Fruit fly (Drosophila melanogaster): ENCODE measurements around the gene Sec15.
A peak's percentile ranks its signal among the peaks of the same experiment; 100 is the strongest.

Gene Sec15

dm6 chr3R:21151090-21151870, 43.5 kb upstream of the Sec15 start:
- TF ChIP-seq Snoo (tag; optimal IDR thresholded peaks at IDR 0.05), result no peak
- no peak for TF ChIP-seq CG15710 (tag; optimal IDR thresholded peaks at IDR 0.05)
- TF ChIP-seq CG4496 (GFP tag; IDR thresholded peaks at IDR 0.05), result peak; percentile 58
- no peak for TF ChIP-seq CG13204 (GFP tag; optimal IDR thresholded peaks at IDR 0.05)
- no peak for TF ChIP-seq Pif1A (GFP tag; optimal IDR thresholded peaks at IDR 0.05)
- 0 out of 2 replicates have a peak, but pooled peaks have one; percentile 28 for TF ChIP-seq CG12605 (GFP tag; IDR thresholded peaks at IDR 0.05)
- TF ChIP-seq CG9948 (tag; optimal IDR thresholded peaks at IDR 0.05), result peak; percentile 20
- TF ChIP-seq D1 (tag; optimal IDR thresholded peaks at IDR 0.05), result no peak
- TF ChIP-seq gl (tag; optimal IDR thresholded peaks at IDR 0.05), result no peak
- TF ChIP-seq CG8301 (tag; optimal IDR thresholded peaks at IDR 0.05), result no peak
- no peak for TF ChIP-seq rn (GFP tag; IDR thresholded peaks at IDR 0.05)
- no peak for TF ChIP-seq CG17806 (tag; optimal IDR thresholded peaks at IDR 0.05)
- no peak for TF ChIP-seq CG8159 (tag; optimal IDR thresholded peaks at IDR 0.05)
- no peak for TF ChIP-seq Pif1B (GFP tag; optimal IDR thresholded peaks at IDR 0.05)
- TF ChIP-seq CG10348 (GFP tag; IDR thresholded peaks at IDR 0.05), result no peak
- no peak for TF ChIP-seq fd96Ca (GFP tag; IDR thresholded peaks at IDR 0.05)
- TF ChIP-seq EcR (GFP tag; optimal IDR thresholded peaks at IDR 0.05), result no peak
- peak; percentile 75 for TF ChIP-seq CG32121 (GFP tag; IDR thresholded peaks at IDR 0.05)
- no peak for TF ChIP-seq CG14655 (GFP tag; optimal IDR thresholded peaks at IDR 0.05)
- TF ChIP-seq Ets98B (GFP tag; IDR thresholded peaks at IDR 0.05), result peak; percentile 31; the same call in 1 of the 2 replicates
- no peak for TF ChIP-seq CG34367 (tag; optimal IDR thresholded peaks at IDR 0.05)

DNA sequence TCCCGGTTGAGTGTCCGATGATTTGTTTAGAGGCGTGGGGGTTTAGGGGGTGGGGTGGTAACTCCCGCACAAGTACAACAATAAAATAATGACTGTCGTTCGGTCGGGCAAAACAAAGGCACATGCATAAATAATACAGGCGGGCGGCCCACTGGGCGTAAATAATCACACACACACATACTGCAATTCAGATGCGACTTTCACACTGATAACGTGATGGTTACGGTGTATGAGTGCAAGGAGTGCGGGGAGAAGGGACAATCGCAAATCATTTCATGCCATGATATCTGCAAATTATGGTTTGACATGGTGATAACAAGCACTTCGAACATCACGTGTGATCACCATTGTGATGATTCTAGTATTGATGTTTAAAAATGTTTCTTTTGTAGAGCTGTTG, 42.3 kb upstream of the Sec15 start:
- TF ChIP-seq EcR (GFP tag; optimal IDR thresholded peaks at IDR 0.05), result peak; percentile 8
- TF ChIP-seq Ets98B (GFP tag; IDR thresholded peaks at IDR 0.05), result 0 out of 2 replicates have a peak, but pooled peaks have one; percentile 19
- TF ChIP-seq CG15710 (tag; optimal IDR thresholded peaks at IDR 0.05), result no peak
- TF ChIP-seq CG9948 (tag; optimal IDR thresholded peaks at IDR 0.05), result no peak
- no peak for TF ChIP-seq CG4496 (GFP tag; IDR thresholded peaks at IDR 0.05)
- no peak for TF ChIP-seq CG8301 (tag; optimal IDR thresholded peaks at IDR 0.05)
- TF ChIP-seq CG32121 (GFP tag; IDR thresholded peaks at IDR 0.05), result 0 out of 2 replicates have a peak, but pooled peaks have one; percentile 15

dm6 chr3R:21141341-21141740, 33.6 kb upstream of the Sec15 start:
- TF ChIP-seq CG17806 (tag; optimal IDR thresholded peaks at IDR 0.05) (no peak), Pif1A (GFP tag; optimal IDR thresholded peaks at IDR 0.05) (no peak), CG34367 (tag; optimal IDR thresholded peaks at IDR 0.05) (no peak), CG9948 (tag; optimal IDR thresholded peaks at IDR 0.05) (no peak), Ets98B (GFP tag; IDR thresholded peaks at IDR 0.05) (no peak), CG13204 (GFP tag; optimal IDR thresholded peaks at IDR 0.05) (no peak), CG12605 (GFP tag; IDR thresholded peaks at IDR 0.05) (no peak), CG32121 (GFP tag; IDR thresholded peaks at IDR 0.05) (no peak), CG4496 (GFP tag; IDR thresholded peaks at IDR 0.05) (no peak), CG10348 (GFP tag; IDR thresholded peaks at IDR 0.05) (no peak), D1 (tag; optimal IDR thresholded peaks at IDR 0.05) (no peak), fd96Ca (GFP tag; IDR thresholded peaks at IDR 0.05) (no peak), CG14655 (GFP tag; optimal IDR thresholded peaks at IDR 0.05) (no peak), CG15710 (tag; optimal IDR thresholded peaks at IDR 0.05) (no peak), EcR (GFP tag; optimal IDR thresholded peaks at IDR 0.05) (no peak), CG8301 (tag; optimal IDR thresholded peaks at IDR 0.05) (no peak), CG8159 (tag; optimal IDR thresholded peaks at IDR 0.05) (no peak)

DNA sequence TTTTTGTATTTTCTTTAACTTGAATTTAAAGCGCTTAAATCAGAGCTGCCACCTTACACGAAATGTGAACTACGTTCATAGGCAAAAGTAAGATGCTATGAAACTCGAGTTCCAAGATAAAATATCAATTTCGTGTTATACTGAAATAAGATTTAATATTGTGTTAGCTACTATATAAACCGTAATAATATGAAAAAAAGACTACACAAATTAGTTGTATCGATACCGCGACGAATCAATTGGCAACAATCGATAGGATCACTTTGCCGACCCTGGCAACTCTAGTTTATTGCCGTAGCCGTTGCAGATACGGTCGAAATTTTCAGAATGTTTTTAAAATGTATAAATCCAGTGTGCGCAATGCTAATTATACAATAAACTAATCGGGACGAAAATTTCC, 32.7 kb upstream of the Sec15 start, which contains the start of gene SNF4Agamma:
TSS of gene SNF4Agamma (plus strand) at position 282 of the 400 bp plus-strand sequence.
- TF ChIP-seq CG13204 (GFP tag; optimal IDR thresholded peaks at IDR 0.05) (no peak), Ets98B (GFP tag; IDR thresholded peaks at IDR 0.05) (peak; percentile 34; the same call in 1 of the 2 replicates)

- TF ChIP-seq fd96Ca (GFP tag; IDR thresholded peaks at IDR 0.05) (no peak), CG34367 (tag; optimal IDR thresholded peaks at IDR 0.05) (no peak), CG10348 (GFP tag; IDR thresholded peaks at IDR 0.05) (no peak), CG13204 (GFP tag; optimal IDR thresholded peaks at IDR 0.05) (no peak), CG8159 (tag; optimal IDR thresholded peaks at IDR 0.05) (no peak), EcR (GFP tag; optimal IDR thresholded peaks at IDR 0.05) (no peak), CG9948 (tag; optimal IDR thresholded peaks at IDR 0.05) (peak; percentile 39), Pif1B (GFP tag; optimal IDR thresholded peaks at IDR 0.05) (no peak), CG17806 (tag; optimal IDR thresholded peaks at IDR 0.05) (peak; percentile 54), CG4496 (GFP tag; IDR thresholded peaks at IDR 0.05) (peak; percentile 57; the same call in 1 of the 3 replicates), gl (tag; optimal IDR thresholded peaks at IDR 0.05) (no peak), Snoo (tag; optimal IDR thresholded peaks at IDR 0.05) (peak; percentile 2), CG15710 (tag; optimal IDR thresholded peaks at IDR 0.05) (peak; percentile 63), CG32121 (GFP tag; IDR thresholded peaks at IDR 0.05) (no peak), Ets98B (GFP tag; IDR thresholded peaks at IDR 0.05) (no peak)
These were observed 30.5 kb upstream of the Sec15 start, which contains the start of gene meigo for dm6 chr3R:21138220-21138754. Gene meigo, plus strand, starts transcription at chr3R:21138270.

- TF ChIP-seq CG12605 (GFP tag; IDR thresholded peaks at IDR 0.05), result no peak
- no peak for TF ChIP-seq rn (GFP tag; IDR thresholded peaks at IDR 0.05)
- no peak for TF ChIP-seq CG8301 (tag; optimal IDR thresholded peaks at IDR 0.05)
- no peak for TF ChIP-seq CG17806 (tag; optimal IDR thresholded peaks at IDR 0.05)
- no peak for TF ChIP-seq CG10348 (GFP tag; IDR thresholded peaks at IDR 0.05)
- TF ChIP-seq CG14655 (GFP tag; optimal IDR thresholded peaks at IDR 0.05), result no peak
- TF ChIP-seq CG34367 (tag; optimal IDR thresholded peaks at IDR 0.05), result no peak
- no peak for TF ChIP-seq Pif1A (GFP tag; optimal IDR thresholded peaks at IDR 0.05)
- no peak for TF ChIP-seq CG4496 (GFP tag; IDR thresholded peaks at IDR 0.05)
- peak; percentile 30 for TF ChIP-seq CG9948 (tag; optimal IDR thresholded peaks at IDR 0.05)
- no peak for TF ChIP-seq CG32121 (GFP tag; IDR thresholded peaks at IDR 0.05)
- no peak for TF ChIP-seq D1 (tag; optimal IDR thresholded peaks at IDR 0.05)
- TF ChIP-seq CG15710 (tag; optimal IDR thresholded peaks at IDR 0.05), result peak; percentile 37
- TF ChIP-seq CG8159 (tag; optimal IDR thresholded peaks at IDR 0.05), result no peak
- TF ChIP-seq fd96Ca (GFP tag; IDR thresholded peaks at IDR 0.05), result no peak
These were observed 26.2 kb upstream of the Sec15 start, which contains the start of gene Usp8 for dm6 chr3R:21133951-21134350. Gene Usp8, plus strand, starts transcription at chr3R:21134262.

Data from whole organism, pupa.